Fruit fly (Drosophila melanogaster): ENCODE data around the gene CG13609.

The CG13609 gene

dm6 chr3R:24267580-24268202, 40.9 kb downstream of the CG13609 start:
- TF ChIP-seq OdsH (GFP tag; optimal IDR thresholded peaks at IDR 0.05) = no peak
- no peak for TF ChIP-seq Abd-B (GFP tag; optimal IDR thresholded peaks at IDR 0.05)
- no peak for TF ChIP-seq psq (GFP tag; optimal IDR thresholded peaks at IDR 0.05)
- TF ChIP-seq Sp1 (GFP tag; optimal IDR thresholded peaks at IDR 0.05) = no peak

- no peak for TF ChIP-seq Rel (GFP tag; optimal IDR thresholded peaks at IDR 0.05)
- TF ChIP-seq Rel (tag; optimal IDR thresholded peaks at IDR 0.05) = peak; percentile 85
- no peak for TF ChIP-seq Abd-B (GFP tag; optimal IDR thresholded peaks at IDR 0.05)
- no peak for TF ChIP-seq Myc (optimal IDR thresholded peaks at IDR 0.05)
- no peak for TF ChIP-seq ey (GFP tag; optimal IDR thresholded peaks at IDR 0.05)
Observed at dm6 chr3R:24268293-24268692, 41.5 kb downstream of the CG13609 start.

dm6 chr3R:24270034-24270433, 43.2 kb downstream of the CG13609 start:
- TF ChIP-seq Dif (GFP tag; optimal IDR thresholded peaks at IDR 0.05; ENCODE audit: partially characterized antibody) (no peak), psq (GFP tag; optimal IDR thresholded peaks at IDR 0.05) (no peak), CrebA (GFP tag; optimal IDR thresholded peaks at IDR 0.05; ENCODE audit: borderline replicate concordance) (no peak)

dm6 chr3R:24270578-24270977, 43.8 kb downstream of the CG13609 start:
- no peak for TF ChIP-seq Dfd (GFP tag; optimal IDR thresholded peaks at IDR 0.05)
- TF ChIP-seq Mio (GFP tag; optimal IDR thresholded peaks at IDR 0.05) = no peak
- no peak for TF ChIP-seq foxo (GFP tag; optimal IDR thresholded peaks at IDR 0.05)
- TF ChIP-seq HLH106 (tag; optimal IDR thresholded peaks at IDR 0.05) = no peak
- TF ChIP-seq CG9705 (GFP tag; optimal IDR thresholded peaks at IDR 0.05) = no peak
- TF ChIP-seq Vsx2 (GFP tag; optimal IDR thresholded peaks at IDR 0.05; ENCODE audit: partially characterized antibody) = no peak
- no peak for TF ChIP-seq CrebA (GFP tag; optimal IDR thresholded peaks at IDR 0.05; ENCODE audit: borderline replicate concordance)
- no peak for TF ChIP-seq rgr (GFP tag; optimal IDR thresholded peaks at IDR 0.05)
- no peak for TF ChIP-seq Sp1 (GFP tag; optimal IDR thresholded peaks at IDR 0.05)
- TF ChIP-seq dl (GFP tag; optimal IDR thresholded peaks at IDR 0.05; ENCODE audit: insufficient read depth in 1 of 2, partially characterized antibody in 2 of 2) = no peak
- TF ChIP-seq jim (GFP tag; optimal IDR thresholded peaks at IDR 0.05) = no peak
- no peak for TF ChIP-seq Abd-B (GFP tag; optimal IDR thresholded peaks at IDR 0.05)
- TF ChIP-seq woc (GFP tag; optimal IDR thresholded peaks at IDR 0.05) = no peak
- no peak for TF ChIP-seq pan (optimal IDR thresholded peaks at IDR 0.05)
- TF ChIP-seq Jra (GFP tag; optimal IDR thresholded peaks at IDR 0.05) = no peak
- TF ChIP-seq Rel (GFP tag; optimal IDR thresholded peaks at IDR 0.05) = no peak
- no peak for TF ChIP-seq Rel (tag; optimal IDR thresholded peaks at IDR 0.05)

- TF ChIP-seq sage (GFP tag; optimal IDR thresholded peaks at IDR 0.05) (no peak), usp (GFP tag; optimal IDR thresholded peaks at IDR 0.05) (no peak), Dif (GFP tag; optimal IDR thresholded peaks at IDR 0.05; ENCODE audit: partially characterized antibody) (peak; percentile 49), h (GFP tag; optimal IDR thresholded peaks at IDR 0.05) (peak; percentile 64), Hr78 (GFP tag; optimal IDR thresholded peaks at IDR 0.05) (no peak), N (GFP tag; optimal IDR thresholded peaks at IDR 0.05) (no peak), brk (GFP tag; optimal IDR thresholded peaks at IDR 0.05) (no peak), ey (GFP tag; optimal IDR thresholded peaks at IDR 0.05) (no peak), Jra (GFP tag; optimal IDR thresholded peaks at IDR 0.05) (peak; percentile 57), sv (GFP tag; optimal IDR thresholded peaks at IDR 0.05) (no peak), dl (GFP tag; optimal IDR thresholded peaks at IDR 0.05; ENCODE audit: insufficient read depth in 1 of 2, partially characterized antibody in 2 of 2) (no peak), woc (GFP tag; optimal IDR thresholded peaks at IDR 0.05) (no peak), CrebA (GFP tag; optimal IDR thresholded peaks at IDR 0.05; ENCODE audit: borderline replicate concordance) (no peak), Rel (GFP tag; optimal IDR thresholded peaks at IDR 0.05) (no peak), Rel (tag; optimal IDR thresholded peaks at IDR 0.05) (peak; percentile 85), foxo (GFP tag; optimal IDR thresholded peaks at IDR 0.05) (no peak), lola (GFP tag; optimal IDR thresholded peaks at IDR 0.05) (no peak), dsf (GFP tag; optimal IDR thresholded peaks at IDR 0.05; ENCODE audit: borderline replicate concordance) (no peak), Vsx2 (GFP tag; optimal IDR thresholded peaks at IDR 0.05; ENCODE audit: partially characterized antibody) (no peak), rgr (GFP tag; optimal IDR thresholded peaks at IDR 0.05) (peak; percentile 1), Mio (GFP tag; optimal IDR thresholded peaks at IDR 0.05) (no peak), CG9705 (GFP tag; optimal IDR thresholded peaks at IDR 0.05) (no peak), dmrt93B (GFP tag; optimal IDR thresholded peaks at IDR 0.05) (no peak), GATAd (GFP tag; optimal IDR thresholded peaks at IDR 0.05) (no peak), Sp1 (GFP tag; optimal IDR thresholded peaks at IDR 0.05) (peak; percentile 36), jim (GFP tag; optimal IDR thresholded peaks at IDR 0.05) (peak; percentile 1), pan (optimal IDR thresholded peaks at IDR 0.05) (no peak), psq (GFP tag; optimal IDR thresholded peaks at IDR 0.05) (no peak), tai (GFP tag; optimal IDR thresholded peaks at IDR 0.05) (no peak), br (GFP tag; optimal IDR thresholded peaks at IDR 0.05) (peak; percentile 12), fru (GFP tag; optimal IDR thresholded peaks at IDR 0.05) (no peak), Myc (optimal IDR thresholded peaks at IDR 0.05) (peak; percentile 54), CG32264 (GFP tag; optimal IDR thresholded peaks at IDR 0.05) (no peak), Hr83 (GFP tag; optimal IDR thresholded peaks at IDR 0.05; ENCODE audit: poor library complexity, severe bottlenecking) (peak; percentile 61), HLH106 (tag; optimal IDR thresholded peaks at IDR 0.05) (peak; percentile 17), Dfd (GFP tag; optimal IDR thresholded peaks at IDR 0.05) (no peak), Abd-B (GFP tag; optimal IDR thresholded peaks at IDR 0.05) (no peak)
Observed at dm6 chr3R:24271071-24271470, 44.2 kb downstream of the CG13609 start, which contains the start of gene jar. Gene jar (minus strand): TSS chr3R:24271233.

Measured in whole organism, wandering third instar larva.